Worm (Caenorhabditis elegans) whole organism, L3 larva: ENCODE measurements around the gene fubl-1.

ENCODE experiments used
- ama-1 ChIP-seq: fragments of 150-350 bp; optimal IDR thresholded peaks from 2 replicates; lab custom pipeline; 2018
- elt-1 ChIP-seq: fragments of 150-350 bp; optimal IDR thresholded peaks from 2 replicates; lab custom pipeline; 2014; ENCODE audit warnings: missing biosample characterization, missing genetic modification characterization
- fos-1 ChIP-seq: fragments of 150-350 bp; optimal IDR thresholded peaks from 2 replicates; lab custom pipeline; 2014; ENCODE audit warnings: missing biosample characterization, missing genetic modification characterization
- skn-1 ChIP-seq: fragments of 150-350 bp; optimal IDR thresholded peaks from 2 replicates; lab custom pipeline; 2014; ENCODE audit warnings: missing biosample characterization, missing genetic modification characterization
- unc-39 ChIP-seq: sonication (generic microtip); optimal IDR thresholded peaks from 4 replicates; lab custom pipeline; 2017; ENCODE audit warnings: missing biosample characterization, missing genetic modification characterization

DNA sequence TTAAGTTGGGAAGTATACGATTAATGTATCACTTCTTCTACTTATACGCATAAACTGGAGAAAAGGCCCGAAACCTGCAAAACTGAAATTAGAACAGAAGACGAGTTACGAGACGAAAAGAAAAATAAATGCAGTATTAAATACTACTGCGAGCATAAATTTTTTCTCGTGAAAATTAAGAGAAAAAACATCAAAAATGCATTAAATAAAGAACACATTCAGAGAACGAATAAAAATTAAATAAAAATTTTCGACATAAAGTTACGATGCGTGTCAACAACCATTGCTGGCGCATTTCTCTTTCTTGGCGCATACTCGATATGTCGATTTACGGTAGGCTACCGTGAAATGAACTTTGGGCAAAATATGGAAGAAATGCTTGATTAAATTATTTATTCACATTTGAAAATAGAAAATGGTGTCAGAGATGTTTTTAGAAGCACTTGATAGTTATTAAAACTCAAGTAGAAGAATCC lies 33.8 kb downstream of the fubl-1 start, which contains the start of the genes ZK856.19 and ZK856.11:
- no peak for TF ChIP-seq ama-1 (lab: Kevin White, UChicago)
- TF ChIP-seq skn-1 (tag; lab: Kevin White, UChicago), result no peak
- no peak for TF ChIP-seq fos-1 (tag; lab: Kevin White, UChicago)
- no peak for TF ChIP-seq elt-1 (tag; lab: Kevin White, UChicago)
- TF ChIP-seq unc-39 (tag; lab: Kevin White, UChicago), result no peak
